Fruit fly (Drosophila melanogaster): Measurements from ENCODE around the gene bumpel.

Gene bumpel

DNA sequence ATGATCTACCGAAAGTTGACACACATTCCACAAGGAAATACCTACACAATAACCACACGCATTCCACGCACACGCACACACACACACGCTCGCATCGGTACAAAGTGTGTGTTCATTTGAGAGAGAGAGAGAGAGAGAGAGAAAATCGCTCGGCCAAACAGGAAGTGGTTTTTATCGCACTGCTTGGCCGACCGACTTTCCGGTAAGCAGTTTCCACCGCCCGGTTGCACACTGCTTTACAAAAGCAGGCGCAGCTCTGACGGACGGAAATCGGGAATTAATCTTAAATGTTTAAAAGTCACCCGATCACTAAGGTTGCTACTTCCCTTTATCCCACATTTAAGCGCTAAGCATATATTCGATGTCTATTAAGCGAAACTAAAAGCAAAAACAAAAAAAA, 25.7 kb downstream of the bumpel start:
- TF ChIP-seq CG5204 (GFP tag; optimal IDR thresholded peaks at IDR 0.05) (no peak), CG12768 (GFP tag; optimal IDR thresholded peaks at IDR 0.05) (no peak), CG1620 (GFP tag; optimal IDR thresholded peaks at IDR 0.05) (no peak), bab1 (GFP tag; optimal IDR thresholded peaks at IDR 0.05) (no peak), CG7045 (GFP tag; optimal IDR thresholded peaks at IDR 0.05) (no peak), kay (GFP tag; ENCODE audit: borderline replicate concordance) (no peak), tj (GFP tag; optimal IDR thresholded peaks at IDR 0.05) (no peak), CG11617 (GFP tag; optimal IDR thresholded peaks at IDR 0.05) (no peak), cic (GFP tag; optimal IDR thresholded peaks at IDR 0.05) (no peak), ovo (GFP tag; optimal IDR thresholded peaks at IDR 0.05) (no peak), toe (GFP tag; optimal IDR thresholded peaks at IDR 0.05) (no peak)

- TF ChIP-seq Crg-1 (GFP tag; optimal IDR thresholded peaks at IDR 0.05) = no peak
- TF ChIP-seq Clk (GFP tag; optimal IDR thresholded peaks at IDR 0.05) = no peak
- no peak for TF ChIP-seq ovo (GFP tag; optimal IDR thresholded peaks at IDR 0.05)
- no peak for TF ChIP-seq Mnt (GFP tag; optimal IDR thresholded peaks at IDR 0.05)
- no peak for TF ChIP-seq pad (GFP tag; optimal IDR thresholded peaks at IDR 0.05)
- TF ChIP-seq CG1620 (GFP tag; optimal IDR thresholded peaks at IDR 0.05) = no peak
- no peak for TF ChIP-seq CG7045 (GFP tag; optimal IDR thresholded peaks at IDR 0.05)
- no peak for TF ChIP-seq CG5204 (GFP tag; optimal IDR thresholded peaks at IDR 0.05)
These were observed 39.8 kb downstream of the bumpel start for dm6 chr3R:11378564-11379112.

DNA sequence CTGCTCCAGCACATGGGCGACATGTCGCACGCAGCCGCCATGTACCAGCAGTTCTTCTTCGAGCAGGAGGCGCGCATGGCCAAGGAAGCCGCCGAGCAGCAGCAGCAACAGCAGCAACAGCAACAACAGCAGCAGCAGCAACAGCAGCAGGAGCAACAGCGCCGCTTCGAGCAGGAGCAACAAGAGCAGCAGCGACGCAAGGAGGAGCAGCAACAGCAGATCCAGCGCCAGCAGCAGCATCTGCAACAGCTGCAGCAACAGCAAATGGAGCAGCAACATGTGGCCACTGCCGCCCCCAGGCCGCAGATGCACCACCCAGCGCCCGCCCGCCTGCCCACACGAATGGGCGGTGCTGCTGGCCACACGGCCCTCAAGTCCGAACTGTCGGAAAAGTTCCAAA, 43.3 kb downstream of the bumpel start:
- TF ChIP-seq kay (GFP tag; ENCODE audit: borderline replicate concordance) (no peak), Mnt (GFP tag; optimal IDR thresholded peaks at IDR 0.05) (no peak), CG5204 (GFP tag; optimal IDR thresholded peaks at IDR 0.05) (no peak), ovo (GFP tag; optimal IDR thresholded peaks at IDR 0.05) (no peak), CG14711 (tag; optimal IDR thresholded peaks at IDR 0.05) (no peak), CG12768 (GFP tag; optimal IDR thresholded peaks at IDR 0.05) (no peak), cic (GFP tag; optimal IDR thresholded peaks at IDR 0.05) (no peak), tj (GFP tag; optimal IDR thresholded peaks at IDR 0.05) (no peak), cnc (optimal IDR thresholded peaks at IDR 0.05) (no peak), CG7045 (GFP tag; optimal IDR thresholded peaks at IDR 0.05) (no peak), CG7101 (tag; optimal IDR thresholded peaks at IDR 0.05) (no peak), bab1 (GFP tag; optimal IDR thresholded peaks at IDR 0.05) (no peak), CG11617 (GFP tag; optimal IDR thresholded peaks at IDR 0.05) (no peak)

dm6 chr3R:11372053-11373016, 46.1 kb downstream of the bumpel start:
- TF ChIP-seq toe (GFP tag; optimal IDR thresholded peaks at IDR 0.05) (no peak), pad (GFP tag; optimal IDR thresholded peaks at IDR 0.05) (peak; percentile 79)

dm6 chr3R:11370805-11371204, 47.7 kb downstream of the bumpel start:
- TF ChIP-seq kay (GFP tag; ENCODE audit: borderline replicate concordance) = no peak
- TF ChIP-seq CG7045 (GFP tag; optimal IDR thresholded peaks at IDR 0.05) = no peak
- TF ChIP-seq cic (GFP tag; optimal IDR thresholded peaks at IDR 0.05) = no peak
- TF ChIP-seq CG1620 (GFP tag; optimal IDR thresholded peaks at IDR 0.05) = no peak
- TF ChIP-seq CG5204 (GFP tag; optimal IDR thresholded peaks at IDR 0.05) = no peak
- no peak for TF ChIP-seq Hr96 (GFP tag; optimal IDR thresholded peaks at IDR 0.05)
- no peak for TF ChIP-seq Clk (GFP tag; optimal IDR thresholded peaks at IDR 0.05)
- no peak for TF ChIP-seq CG33017 (tag; optimal IDR thresholded peaks at IDR 0.05)

dm6 chr3R:11370333-11370732, 48.1 kb downstream of the bumpel start:
- TF ChIP-seq CG5204 (GFP tag; optimal IDR thresholded peaks at IDR 0.05) (no peak), tj (GFP tag; optimal IDR thresholded peaks at IDR 0.05) (no peak), CG33017 (tag; optimal IDR thresholded peaks at IDR 0.05) (no peak), CG7045 (GFP tag; optimal IDR thresholded peaks at IDR 0.05) (no peak), CG7101 (tag; optimal IDR thresholded peaks at IDR 0.05) (no peak), cic (GFP tag; optimal IDR thresholded peaks at IDR 0.05) (no peak)

dm6 chr3R:11368766-11369165, 49.7 kb downstream of the bumpel start:
- no peak for TF ChIP-seq ovo (GFP tag; optimal IDR thresholded peaks at IDR 0.05)
- TF ChIP-seq CG14711 (tag; optimal IDR thresholded peaks at IDR 0.05) = no peak
- TF ChIP-seq tj (GFP tag; optimal IDR thresholded peaks at IDR 0.05) = no peak
- TF ChIP-seq bab1 (GFP tag; optimal IDR thresholded peaks at IDR 0.05) = no peak
- no peak for TF ChIP-seq CG1620 (GFP tag; optimal IDR thresholded peaks at IDR 0.05)
- TF ChIP-seq Crg-1 (GFP tag; optimal IDR thresholded peaks at IDR 0.05) = no peak
- no peak for TF ChIP-seq CG11617 (GFP tag; optimal IDR thresholded peaks at IDR 0.05)
- TF ChIP-seq CG7045 (GFP tag; optimal IDR thresholded peaks at IDR 0.05) = no peak

Measured in whole organism, adult.